Worm (Caenorhabditis elegans): Measurements from ENCODE around the gene tbc-17.

ce11 chrII:12669882-12670281 is 24.3 kb upstream of the tbc-17 start:
- no peak for TF ChIP-seq lsy-2 (tag; optimal IDR thresholded peaks at IDR 0.05)
- no peak for TF ChIP-seq nhr-25 (tag; optimal IDR thresholded peaks at IDR 0.05)
- TF ChIP-seq zag-1 (tag; optimal IDR thresholded peaks at IDR 0.05): no peak
- TF ChIP-seq lin-39 (tag; optimal IDR thresholded peaks at IDR 0.05): no peak
- no peak for TF ChIP-seq lin-11 (tag; optimal IDR thresholded peaks at IDR 0.05)
- no peak for TF ChIP-seq lin-13 (GFP tag; optimal IDR thresholded peaks at IDR 0.05)
- no peak for TF ChIP-seq ztf-4 (tag; optimal IDR thresholded peaks at IDR 0.05)
- no peak for TF ChIP-seq mab-5 (tag; optimal IDR thresholded peaks at IDR 0.05)
- TF ChIP-seq sma-3 (GFP tag; optimal IDR thresholded peaks at IDR 0.05): no peak
- no peak for TF ChIP-seq elt-3 (tag; optimal IDR thresholded peaks at IDR 0.05)
- TF ChIP-seq nhr-77 (tag; optimal IDR thresholded peaks at IDR 0.05): no peak
